Fruit fly (Drosophila melanogaster) whole organism, adult: Measurements from ENCODE around the gene fid.

Source experiments
- CG11617 ChIP-seq: fragments of 200-800 bp; sonication (Bioruptor generic); optimal IDR thresholded peaks from 2 replicates; lab custom pipeline; 2017; ENCODE audit warnings: mild to moderate bottlenecking, missing biosample characterization, missing genetic modification reagents, missing genetic modification characterization
- CG12768 ChIP-seq: fragments of 200-800 bp; sonication (Bioruptor generic); optimal IDR thresholded peaks from 2 replicates; lab custom pipeline; 2017; ENCODE audit warnings: missing biosample characterization, missing genetic modification characterization, mild to moderate bottlenecking, moderate library complexity, missing genetic modification reagents
- CG14711 ChIP-seq: fragments of 200-800 bp; sonication (Bioruptor generic); optimal IDR thresholded peaks from 2 replicates; lab custom pipeline; 2018; ENCODE audit warnings: missing biosample characterization, mild to moderate bottlenecking, missing genetic modification characterization, moderate library complexity
- CG1620 ChIP-seq: fragments of 200-800 bp; sonication (Bioruptor generic); optimal IDR thresholded peaks from 2 replicates; lab custom pipeline; 2016; ENCODE audit warnings: missing biosample characterization, missing genetic modification characterization
- CG33017 ChIP-seq: fragments of 200-800 bp; sonication (Bioruptor generic); optimal IDR thresholded peaks from 2 replicates; lab custom pipeline; 2018; ENCODE audit warnings: missing biosample characterization, mild to moderate bottlenecking, missing genetic modification characterization, moderate library complexity
- CG5204 ChIP-seq: fragments of 200-800 bp; sonication (Bioruptor generic); optimal IDR thresholded peaks from 2 replicates; lab custom pipeline; 2016; ENCODE audit warnings: missing biosample characterization, missing genetic modification characterization
- CG7045 ChIP-seq: fragments of 200-800 bp; sonication (Bioruptor generic); optimal IDR thresholded peaks from 2 replicates; lab custom pipeline; 2017; ENCODE audit warnings: missing biosample characterization, mild to moderate bottlenecking, missing genetic modification characterization
- CG7101 ChIP-seq: fragments of 200-800 bp; sonication (Bioruptor generic); optimal IDR thresholded peaks from 2 replicates; lab custom pipeline; 2018; ENCODE audit warnings: missing biosample characterization, mild to moderate bottlenecking, missing genetic modification characterization, moderate library complexity
- Clk ChIP-seq: fragments of 200-800 bp; sonication (Bioruptor generic); optimal IDR thresholded peaks from 2 replicates; lab custom pipeline; 2017; ENCODE audit warnings: missing biosample characterization, missing genetic modification characterization
- Crg-1 ChIP-seq: fragments of 200-800 bp; sonication (Bioruptor generic); optimal IDR thresholded peaks from 2 replicates; lab custom pipeline; 2016; ENCODE audit warnings: missing biosample characterization, missing genetic modification characterization
- Hr96 ChIP-seq: fragments of 200-800 bp; sonication (Bioruptor generic); optimal IDR thresholded peaks from 2 replicates; lab custom pipeline; 2016; ENCODE audit warnings: missing biosample characterization, missing genetic modification characterization
- Mnt ChIP-seq: fragments of 200-800 bp; sonication (Bioruptor generic); optimal IDR thresholded peaks from 2 replicates; lab custom pipeline; 2016; ENCODE audit warnings: missing biosample characterization, mild to moderate bottlenecking, missing genetic modification characterization
- bab1 ChIP-seq: fragments of 200-800 bp; sonication (Bioruptor generic); optimal IDR thresholded peaks from 3 replicates; lab custom pipeline; 2019; ENCODE audit warnings: missing biosample characterization, mild to moderate bottlenecking, missing genetic modification characterization, moderate library complexity
- cic ChIP-seq: fragments of 200-800 bp; sonication (Bioruptor generic); optimal IDR thresholded peaks from 2 replicates; lab custom pipeline; 2017; ENCODE audit warnings: missing biosample characterization, mild to moderate bottlenecking, missing genetic modification characterization, moderate library complexity
- cnc ChIP-seq, 2 experiments: fragments of >200 bp; optimal IDR thresholded peaks; 2 replicates each; lab custom pipeline; 2017
- kay ChIP-seq: fragments of 200-800 bp; sonication (Bioruptor generic); peaks from one replicate; lab custom pipeline; 2016; ENCODE audit warnings: missing biosample characterization, missing genetic modification characterization, borderline replicate concordance
- ovo ChIP-seq: fragments of 200-800 bp; sonication (Bioruptor generic); optimal IDR thresholded peaks from 2 replicates; lab custom pipeline; 2016; ENCODE audit warnings: missing biosample characterization, missing genetic modification characterization
- pad ChIP-seq: fragments of 200-800 bp; sonication (Bioruptor generic); optimal IDR thresholded peaks from 3 replicates; lab custom pipeline; 2017; ENCODE audit warnings: missing biosample characterization, missing genetic modification characterization, mild to moderate bottlenecking, moderate library complexity, missing genetic modification reagents
- tj ChIP-seq: fragments of 200-800 bp; sonication (Bioruptor generic); optimal IDR thresholded peaks from 3 replicates; lab custom pipeline; 2017; ENCODE audit warnings: missing biosample characterization, mild to moderate bottlenecking, missing genetic modification characterization, moderate library complexity
- toe ChIP-seq: fragments of 200-800 bp; sonication (Bioruptor generic); optimal IDR thresholded peaks from 2 replicates; lab custom pipeline; 2016; ENCODE audit warnings: missing biosample characterization, missing genetic modification characterization

Gene fid

DNA sequence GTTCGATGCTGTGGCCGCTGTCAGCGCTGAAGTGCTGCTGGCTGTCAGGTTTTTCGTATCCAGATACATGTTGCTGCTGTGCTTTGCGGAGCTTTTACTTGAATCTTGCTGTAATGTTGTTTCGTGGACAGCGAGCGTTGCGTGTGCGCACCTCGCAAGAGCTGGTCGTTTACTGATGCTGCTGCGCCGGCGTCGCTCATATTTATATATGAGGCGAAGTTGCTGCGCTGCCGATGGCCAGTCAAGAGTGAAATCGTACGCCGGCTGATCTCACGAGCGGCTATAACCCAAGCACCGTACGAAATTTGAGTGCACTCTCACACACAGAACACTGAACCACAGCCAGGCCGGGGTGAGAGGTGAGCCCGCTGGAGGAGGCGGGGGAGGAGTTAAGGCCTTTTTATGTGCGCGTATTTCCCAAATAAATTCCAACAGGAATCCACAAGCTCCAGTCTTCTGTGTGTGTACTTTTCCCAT lies 47.5 kb downstream of the fid start:
- TF ChIP-seq kay (GFP tag; lab: Kevin White, UChicago): no peak
- no peak for TF ChIP-seq CG14711 (tag; lab: Kevin White, UChicago)
- TF ChIP-seq cnc (optimal IDR thresholded peaks at IDR 0.05; lab: Kevin White, UChicago): no peak
- TF ChIP-seq CG33017 (tag; lab: Kevin White, UChicago): no peak
- no peak for TF ChIP-seq toe (GFP tag; lab: Kevin White, UChicago)
- no peak for TF ChIP-seq tj (GFP tag; lab: Kevin White, UChicago)
- TF ChIP-seq CG12768 (GFP tag; lab: Kevin White, UChicago): no peak
- no peak for TF ChIP-seq Clk (GFP tag; lab: Kevin White, UChicago)
- TF ChIP-seq CG11617 (GFP tag; lab: Kevin White, UChicago): no peak
- TF ChIP-seq Crg-1 (GFP tag; lab: Kevin White, UChicago): no peak

dm6 chr3R:26017771-26018731 lies 48.2 kb downstream of the fid start:
- no peak for TF ChIP-seq pad (GFP tag; lab: Kevin White, UChicago)
- no peak for TF ChIP-seq tj (GFP tag; lab: Kevin White, UChicago)
- TF ChIP-seq Crg-1 (GFP tag; lab: Kevin White, UChicago): no peak
- no peak for TF ChIP-seq CG7045 (GFP tag; lab: Kevin White, UChicago)
- TF ChIP-seq CG7101 (tag; lab: Kevin White, UChicago): no peak
- no peak for TF ChIP-seq kay (GFP tag; lab: Kevin White, UChicago)
- no peak for TF ChIP-seq CG12768 (GFP tag; lab: Kevin White, UChicago)
- TF ChIP-seq Clk (GFP tag; lab: Kevin White, UChicago): no peak

- TF ChIP-seq CG7045 (GFP tag; lab: Kevin White, UChicago): no peak
- TF ChIP-seq Clk (GFP tag; lab: Kevin White, UChicago): no peak
- no peak for TF ChIP-seq tj (GFP tag; lab: Kevin White, UChicago)
- TF ChIP-seq cnc (optimal IDR thresholded peaks at IDR 0.05; lab: Kevin White, UChicago): no peak
- no peak for TF ChIP-seq Crg-1 (GFP tag; lab: Kevin White, UChicago)
- TF ChIP-seq bab1 (GFP tag; lab: Kevin White, UChicago): no peak
- TF ChIP-seq toe (GFP tag; lab: Kevin White, UChicago): no peak
- TF ChIP-seq CG33017 (tag; lab: Kevin White, UChicago): no peak
- no peak for TF ChIP-seq CG5204 (GFP tag; lab: Kevin White, UChicago)
Observed at dm6 chr3R:26019232-26019631, 49.4 kb downstream of the fid start.

DNA sequence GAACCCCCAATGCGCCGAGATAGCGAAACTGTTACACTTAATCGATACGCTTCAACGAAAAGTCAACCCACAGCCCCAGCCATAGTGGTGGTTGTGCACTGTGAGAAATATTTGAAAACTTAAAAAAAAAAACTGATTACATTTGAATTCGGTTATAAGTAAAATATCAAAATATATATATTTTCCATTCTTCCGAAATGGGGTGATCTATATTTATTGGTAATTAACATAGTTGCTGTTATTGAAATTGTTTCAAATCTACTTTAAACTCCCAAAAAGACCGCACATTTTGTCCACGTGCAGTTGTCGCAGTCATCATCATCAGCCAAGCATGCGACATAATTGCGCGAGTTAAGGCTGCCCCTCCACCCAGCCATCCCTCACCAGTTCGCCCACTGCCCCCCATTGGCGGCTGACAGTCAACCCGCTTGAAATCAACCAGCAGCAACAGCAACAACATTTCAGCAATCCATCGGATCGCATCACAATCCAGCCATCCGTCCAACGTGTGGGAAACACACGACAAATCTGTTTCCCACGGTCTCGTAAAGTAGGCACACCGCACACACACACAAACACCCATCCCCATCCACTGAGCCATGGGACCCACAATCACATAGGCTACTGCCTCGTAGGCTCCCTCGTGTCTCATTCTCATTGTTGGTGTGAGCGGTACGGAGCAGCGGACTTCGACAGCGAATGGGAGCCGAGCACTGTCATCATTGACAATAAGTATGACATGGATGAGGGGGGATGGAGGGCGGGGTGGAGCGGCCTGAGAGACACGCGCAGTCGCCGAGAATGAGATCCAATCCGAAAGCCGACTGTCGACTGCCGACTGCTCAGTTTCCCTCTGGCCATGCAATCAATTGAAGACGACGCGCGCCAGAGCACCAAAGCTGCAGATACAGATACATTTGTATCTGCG lies 50.6 kb downstream of the fid start:
- TF ChIP-seq tj (GFP tag; lab: Kevin White, UChicago) (peak; percentile 69), Clk (GFP tag; lab: Kevin White, UChicago) (no peak), CG7101 (tag; lab: Kevin White, UChicago) (peak; percentile 27), kay (GFP tag; lab: Kevin White, UChicago) (peak; percentile 87)

- TF ChIP-seq CG7101 (tag; lab: Kevin White, UChicago) (peak; percentile 64), Mnt (GFP tag; lab: Kevin White, UChicago) (no peak), CG12768 (GFP tag; lab: Kevin White, UChicago) (peak; percentile 53), ovo (no peak), tj (GFP tag; lab: Kevin White, UChicago) (peak; percentile 9), CG1620 (GFP tag; lab: Kevin White, UChicago) (peak; percentile 12), kay (GFP tag; lab: Kevin White, UChicago) (no peak), CG7045 (GFP tag; lab: Kevin White, UChicago) (peak; percentile 82), pad (GFP tag; lab: Kevin White, UChicago) (peak; percentile 60), cic (GFP tag; lab: Kevin White, UChicago) (no peak), cnc (optimal IDR thresholded peaks at IDR 0.05; lab: Kevin White, UChicago) (no peak), CG33017 (tag; lab: Kevin White, UChicago) (peak; percentile 58), CG5204 (GFP tag; lab: Kevin White, UChicago) (peak; percentile 79), CG11617 (GFP tag; lab: Kevin White, UChicago) (peak; percentile 81), CG14711 (tag; lab: Kevin White, UChicago) (peak; percentile 44), bab1 (GFP tag; lab: Kevin White, UChicago) (peak; percentile 17), Crg-1 (GFP tag; lab: Kevin White, UChicago) (peak; percentile 40), Clk (GFP tag; lab: Kevin White, UChicago) (no peak), Hr96 (peak; percentile 42), toe (GFP tag; lab: Kevin White, UChicago) (peak; percentile 43)
Observed at dm6 chr3R:26021195-26021914, 51.5 kb downstream of the fid start.
